Worm (Caenorhabditis elegans) whole organism, mixed stage, embryonic: Measurements from ENCODE around the gene ttr-27.

Source experiments
- elt-3 ChIP-seq: fragments of 150-350 bp; optimal IDR thresholded peaks from 2 replicates; lab custom pipeline; 2014; ENCODE audit warnings: missing biosample characterization, missing genetic modification characterization
- ztf-11 ChIP-seq: fragments of 150-350 bp; optimal IDR thresholded peaks from 2 replicates; lab custom pipeline; 2014; ENCODE audit warnings: missing biosample characterization, missing genetic modification characterization

DNA sequence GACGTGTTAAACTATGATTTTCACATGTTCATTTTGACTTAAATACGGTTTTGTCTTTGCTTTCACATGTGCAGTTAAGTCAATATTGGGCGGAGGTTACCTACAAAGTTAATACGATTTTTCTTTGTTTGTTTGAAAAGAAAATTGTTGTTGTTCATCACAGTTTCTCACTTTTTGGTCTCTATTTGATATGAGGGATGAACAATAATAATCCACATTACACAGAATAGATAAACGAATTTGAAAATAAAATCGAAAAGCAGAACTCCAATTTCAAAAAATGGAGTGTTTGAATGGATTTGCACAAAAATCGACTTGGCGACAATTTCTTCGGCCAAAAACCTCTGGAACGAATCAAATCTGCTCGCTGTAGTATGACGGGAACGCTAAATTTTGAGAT, 2.8 kb upstream of the ttr-27 start, which contains the start of gene ttr-29:
- no peak for TF ChIP-seq elt-3 (tag; lab: Kevin White, UChicago)
- no peak for TF ChIP-seq ztf-11
